Fruit fly (Drosophila melanogaster) whole organism, embryonic: ENCODE results near the gene CG10510.

Experiments
- CG13296 ChIP-seq: fragments of 200-800 bp; sonication (Bioruptor generic); optimal IDR thresholded peaks from 3 replicates; lab custom pipeline; 2018; ENCODE audit warnings: missing biosample characterization, mild to moderate bottlenecking, missing genetic modification characterization
- CG13624 ChIP-seq: fragments of 200-800 bp; sonication (Bioruptor generic); optimal IDR thresholded peaks from 2 replicates; lab custom pipeline; 2016; ENCODE audit warnings: missing biosample characterization, missing genetic modification characterization
- CG14710 ChIP-seq: fragments of 200-800 bp; sonication (Bioruptor generic); optimal IDR thresholded peaks from 3 replicates; lab custom pipeline; 2019; ENCODE audit warnings: missing biosample characterization, mild to moderate bottlenecking, missing genetic modification characterization, moderate library complexity
- CG18011 ChIP-seq: fragments of 200-800 bp; sonication (Bioruptor generic); optimal IDR thresholded peaks from 2 replicates; lab custom pipeline; 2017; ENCODE audit warnings: missing biosample characterization, missing genetic modification characterization, mild to moderate bottlenecking, moderate library complexity, missing genotype
- CG32532 ChIP-seq: fragments of 200-800 bp; sonication (Bioruptor generic); IDR thresholded peaks from 2 replicates; pipeline ENCODE4 v1.3.6; 2022; ENCODE audit warnings: missing biosample characterization, missing genetic modification characterization
- CG34224 ChIP-seq: fragments of 200-800 bp; sonication (Bioruptor generic); IDR thresholded peaks from 3 replicates; pipeline ENCODE4 v1.3.6; 2022; ENCODE audit warnings: missing biosample characterization, missing genetic modification characterization; ENCODE audit not compliant: partially characterized antibody
- CG4328 ChIP-seq: fragments of 200-800 bp; sonication (Bioruptor generic); optimal IDR thresholded peaks from 3 replicates; lab custom pipeline; 2017; ENCODE audit warnings: missing biosample characterization, missing genetic modification reagents, missing genetic modification characterization
- CG4424 ChIP-seq: fragments of 200-800 bp; sonication (Bioruptor generic); optimal IDR thresholded peaks from 3 replicates; lab custom pipeline; 2016; ENCODE audit warnings: missing biosample characterization, missing genetic modification characterization
- CG6175 ChIP-seq: fragments of 200-800 bp; sonication (Bioruptor generic); IDR thresholded peaks from 3 replicates; pipeline ENCODE4 v1.3.6; 2022; ENCODE audit warnings: missing biosample characterization, missing genetic modification characterization
- CG6654 ChIP-seq: fragments of 200-800 bp; sonication (Bioruptor generic); optimal IDR thresholded peaks from 2 replicates; lab custom pipeline; 2017; ENCODE audit warnings: missing biosample characterization, mild to moderate bottlenecking, missing genetic modification characterization
- CG6791 ChIP-seq: fragments of 200-800 bp; sonication (Bioruptor generic); IDR thresholded peaks from 3 replicates; pipeline ENCODE4 v1.3.6; 2022; ENCODE audit warnings: missing biosample characterization, missing genetic modification characterization; ENCODE audit not compliant: partially characterized antibody
- CG7963 ChIP-seq: fragments of 200-800 bp; sonication (Bioruptor generic); IDR thresholded peaks from 3 replicates; pipeline ENCODE4 v1.3.6; 2022; ENCODE audit warnings: missing biosample characterization, missing genetic modification characterization; ENCODE audit not compliant: partially characterized antibody
- CG8924 ChIP-seq: fragments of 200-800 bp; optimal IDR thresholded peaks from 3 replicates; lab custom pipeline; 2019; ENCODE audit warnings: missing biosample characterization, mild to moderate bottlenecking, missing genetic modification characterization, moderate library complexity
- CG9437 ChIP-seq: fragments of 200-800 bp; sonication (Bioruptor generic); optimal IDR thresholded peaks from 2 replicates; lab custom pipeline; 2018; ENCODE audit warnings: missing biosample characterization, mild to moderate bottlenecking, missing genetic modification characterization
- CG9727 ChIP-seq: fragments of 200-800 bp; sonication (Bioruptor generic); optimal IDR thresholded peaks from 3 replicates; lab custom pipeline; 2017; ENCODE audit warnings: missing biosample characterization, mild to moderate bottlenecking, missing genetic modification characterization
- Dfd ChIP-seq, 2 experiments: fragments of >200 bp; optimal IDR thresholded peaks; 2 replicates each; lab custom pipeline; 2017; ENCODE audit warnings: missing biosample characterization in 2 of 2, missing genetic modification characterization in 2 of 2
- Dip3 ChIP-seq: fragments of 200-800 bp; sonication (Bioruptor generic); optimal IDR thresholded peaks from 3 replicates; lab custom pipeline; 2016; ENCODE audit warnings: missing biosample characterization, missing genetic modification characterization
- Doc2 ChIP-seq: fragments of 200-800 bp; sonication (Bioruptor generic); IDR thresholded peaks from 2 replicates; pipeline ENCODE4 v1.3.6; 2022; ENCODE audit warnings: missing biosample characterization, missing genetic modification characterization
- Ets65A ChIP-seq: fragments of 200-800 bp; sonication (Bioruptor generic); peaks from one replicate; lab custom pipeline; 2016; ENCODE audit warnings: missing biosample characterization, missing genetic modification characterization
- HLH4C ChIP-seq: fragments of 200-800 bp; sonication (Bioruptor generic); IDR thresholded peaks from 3 replicates; pipeline ENCODE4 v1.3.6; 2022; ENCODE audit warnings: missing biosample characterization, missing genetic modification characterization; ENCODE audit not compliant: partially characterized antibody
- HLHmδ ChIP-seq: fragments of 200-800 bp; sonication (Bioruptor generic); optimal IDR thresholded peaks from 2 replicates; lab custom pipeline; 2018; ENCODE audit warnings: missing biosample characterization, mild to moderate bottlenecking, missing genetic modification characterization, moderate library complexity
- MESR4 ChIP-seq: fragments of 200-800 bp; sonication (Bioruptor generic); optimal IDR thresholded peaks from 2 replicates; lab custom pipeline; 2018; ENCODE audit warnings: missing biosample characterization, mild to moderate bottlenecking, missing genetic modification characterization, moderate library complexity
- Mes4 ChIP-seq: fragments of 200-800 bp; sonication (Bioruptor generic); optimal IDR thresholded peaks from 2 replicates; lab custom pipeline; 2016; ENCODE audit warnings: missing biosample characterization, missing genetic modification characterization
- Nf-YC ChIP-seq: fragments of 200-800 bp; optimal IDR thresholded peaks from 3 replicates; lab custom pipeline; 2019; ENCODE audit warnings: missing biosample characterization, mild to moderate bottlenecking, missing genetic modification characterization, moderate library complexity
- Rfx ChIP-seq: fragments of 200-800 bp; sonication (Bioruptor generic); IDR thresholded peaks from 2 replicates; pipeline ENCODE4 v1.3.6; 2022; ENCODE audit warnings: missing biosample characterization, missing genetic modification characterization
- bab2 ChIP-seq: fragments of 200-800 bp; sonication (Bioruptor generic); optimal IDR thresholded peaks from 2 replicates; lab custom pipeline; 2016; ENCODE audit warnings: missing biosample characterization, missing genetic modification characterization
- cad ChIP-seq: fragments of >200 bp; optimal IDR thresholded peaks from 2 replicates; lab custom pipeline; 2017; ENCODE audit warnings: missing biosample characterization, missing genetic modification characterization
- cas ChIP-seq: fragments of 200-800 bp; sonication (Bioruptor generic); IDR thresholded peaks from 2 replicates; pipeline ENCODE4 v1.3.6; 2022; ENCODE audit warnings: missing biosample characterization, missing genetic modification characterization
- caup ChIP-seq: fragments of 200-800 bp; sonication (Bioruptor generic); optimal IDR thresholded peaks from 3 replicates; lab custom pipeline; 2017; ENCODE audit warnings: missing biosample characterization, mild to moderate bottlenecking, missing genetic modification characterization, moderate library complexity; ENCODE audit not compliant: severe bottlenecking
- disco-r ChIP-seq: fragments of 200-800 bp; sonication (Bioruptor generic); optimal IDR thresholded peaks from 2 replicates; lab custom pipeline; 2016; ENCODE audit warnings: missing biosample characterization, missing genetic modification characterization
- dpn ChIP-seq, 2 experiments: fragments of 200-800 bp; sonication (Bioruptor generic); optimal IDR thresholded peaks; 3 replicates each; lab custom pipeline; 2016; ENCODE audit warnings: missing biosample characterization in 2 of 2, missing genetic modification characterization in 2 of 2
- eve ChIP-seq, 2 experiments: fragments of >200 bp; optimal IDR thresholded peaks; 2 replicates each; lab custom pipeline; 2017; ENCODE audit warnings: missing biosample characterization in 2 of 2, missing genetic modification characterization in 2 of 2
- ewg ChIP-seq: fragments of 200-800 bp; sonication (Bioruptor generic); optimal IDR thresholded peaks from 3 replicates; lab custom pipeline; 2017; ENCODE audit warnings: mild to moderate bottlenecking, missing biosample characterization, missing genetic modification reagents, missing genetic modification characterization
- fd64A ChIP-seq: fragments of 200-800 bp; sonication (Bioruptor generic); optimal IDR thresholded peaks from 3 replicates; lab custom pipeline; 2018; ENCODE audit warnings: missing biosample characterization, mild to moderate bottlenecking, missing genetic modification characterization
- gsb ChIP-seq: fragments of 200-800 bp; sonication (Bioruptor generic); IDR thresholded peaks from 2 replicates; pipeline ENCODE4 v1.3.6; 2022; ENCODE audit warnings: missing biosample characterization, missing genetic modification characterization
- ken ChIP-seq: fragments of 200-800 bp; sonication (Bioruptor generic); IDR thresholded peaks from 3 replicates; pipeline ENCODE4 v1.3.6; 2022; ENCODE audit warnings: missing biosample characterization, missing genetic modification characterization
- kni ChIP-seq: fragments of 200-800 bp; sonication (Bioruptor generic); optimal IDR thresholded peaks from 3 replicates; lab custom pipeline; 2017; ENCODE audit warnings: mild to moderate bottlenecking, missing biosample characterization, missing genetic modification reagents, missing genetic modification characterization
- nau ChIP-seq: fragments of 200-800 bp; sonication (Bioruptor generic); optimal IDR thresholded peaks from 3 replicates; lab custom pipeline; 2017; ENCODE audit warnings: missing biosample characterization, mild to moderate bottlenecking, missing genetic modification characterization, missing genetic modification reagents
- odd ChIP-seq: fragments of 200-800 bp; sonication (Bioruptor generic); optimal IDR thresholded peaks from 2 replicates; lab custom pipeline; 2017; ENCODE audit warnings: missing biosample characterization, mild to moderate bottlenecking, missing genetic modification characterization
- org-1 ChIP-seq: fragments of 200-800 bp; sonication (Bioruptor generic); optimal IDR thresholded peaks from 2 replicates; lab custom pipeline; 2017; ENCODE audit warnings: missing biosample characterization, missing genetic modification characterization
- peb ChIP-seq: fragments of 200-800 bp; sonication (Bioruptor generic); IDR thresholded peaks from 2 replicates; pipeline ENCODE4 v1.3.6; 2022; ENCODE audit warnings: missing biosample characterization, missing genetic modification characterization
- pnt ChIP-seq: fragments of 200-800 bp; sonication (Bioruptor generic); optimal IDR thresholded peaks from 3 replicates; lab custom pipeline; 2016; ENCODE audit warnings: missing biosample characterization, missing genetic modification characterization
- sc ChIP-seq, 3 experiments: fragments of >200 bp in 2 of 3; fragments of 200-800 bp in 1 of 3; sonication (Bioruptor generic) in 1 of 3; optimal IDR thresholded peaks; 2 replicates in 2 of 3; 3 replicates in 1 of 3; lab custom pipeline; 2017; ENCODE audit warnings: mild to moderate bottlenecking in 1 of 3, missing biosample characterization in 1 of 3, missing genetic modification characterization in 1 of 3, missing genetic modification reagents in 1 of 3
- scrt ChIP-seq: fragments of 200-800 bp; sonication (Bioruptor generic); optimal IDR thresholded peaks from 2 replicates; lab custom pipeline; 2018; ENCODE audit warnings: missing biosample characterization, mild to moderate bottlenecking, missing genetic modification characterization, moderate library complexity
- sd ChIP-seq: fragments of 200-800 bp; sonication (Bioruptor generic); optimal IDR thresholded peaks from 3 replicates; lab custom pipeline; 2018; ENCODE audit warnings: missing biosample characterization, mild to moderate bottlenecking, missing genetic modification characterization, moderate library complexity
- ssp ChIP-seq: fragments of 200-800 bp; sonication (Bioruptor generic); IDR thresholded peaks from 2 replicates; pipeline ENCODE4 v1.3.6; 2022; ENCODE audit warnings: missing biosample characterization, missing genetic modification characterization
- stwl ChIP-seq: fragments of 200-800 bp; sonication (Bioruptor generic); optimal IDR thresholded peaks from 3 replicates; lab custom pipeline; 2018; ENCODE audit warnings: missing biosample characterization, mild to moderate bottlenecking, missing genetic modification characterization, moderate library complexity
- tio ChIP-seq: fragments of 200-800 bp; sonication (Bioruptor generic); optimal IDR thresholded peaks from 2 replicates; lab custom pipeline; 2017; ENCODE audit warnings: missing biosample characterization, missing genetic modification characterization, inconsistent platforms
- vfl ChIP-seq: fragments of 200-800 bp; sonication (Bioruptor generic); optimal IDR thresholded peaks from 2 replicates; lab custom pipeline; 2016; ENCODE audit warnings: missing biosample characterization, missing genetic modification characterization
- yki ChIP-seq: fragments of >200 bp; optimal IDR thresholded peaks from 3 replicates; lab custom pipeline; 2018

The CG10510 gene

DNA sequence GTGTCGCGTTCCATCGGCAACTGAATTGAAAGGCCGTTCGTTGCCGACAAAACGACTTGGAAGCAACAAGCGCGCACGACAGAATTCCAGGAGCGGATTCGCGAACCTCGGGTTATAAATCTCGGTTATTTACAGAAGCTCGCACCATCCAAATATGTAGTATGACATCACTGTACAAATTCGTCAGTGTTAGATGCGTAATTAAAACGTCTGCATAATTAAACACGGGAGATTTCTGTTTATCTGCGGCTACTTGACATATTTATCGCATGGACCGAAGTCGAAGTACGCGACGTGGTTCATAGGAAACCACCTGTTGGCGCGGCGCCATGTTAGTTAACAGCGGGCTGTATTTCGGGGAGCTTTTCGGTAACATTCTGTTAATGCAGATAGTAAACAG lies 38.0 kb downstream of the CG10510 start, which contains the start of gene Ac78C (continued):
- TF ChIP-seq tio (GFP tag; lab: Kevin White, UChicago) (peak; percentile 24), dpn (GFP tag; optimal IDR thresholded peaks at IDR 0.05; lab: Kevin White, UChicago) (peak; percentile 88 to 92), odd (peak; percentile 73), CG4424 (GFP tag; lab: Kevin White, UChicago) (peak; percentile 66), MESR4 (peak; percentile 14), sc (optimal IDR thresholded peaks at IDR 0.05; lab: Kevin White, UChicago) (no peak), sc (GFP tag; optimal IDR thresholded peaks at IDR 0.05; lab: Kevin White, UChicago) (no peak), gsb (GFP tag; lab: Robert Waterston, UW) (peak; percentile 87), CG6175 (GFP tag; lab: Robert Waterston, UW) (peak; percentile 82; the same call in 2 of the 3 replicates), kni (no peak), Rfx (peak; percentile 95), stwl (tag; lab: Kevin White, UChicago) (no peak), scrt (GFP tag; lab: Kevin White, UChicago) (peak; percentile 100), ssp (GFP tag; lab: Robert Waterston, UW) (peak; percentile 63), sd (peak; percentile 80), CG18011 (peak; percentile 76), bab2 (GFP tag; lab: Kevin White, UChicago) (peak; percentile 90), ken (peak; percentile 83), Ets65A (peak; percentile 99), cas (GFP tag; lab: Robert Waterston, UW) (peak; percentile 70), ewg (GFP tag; lab: Kevin White, UChicago) (peak; percentile 58), cad (no peak), Mes4 (GFP tag; lab: Kevin White, UChicago) (peak; percentile 53), CG34224 (GFP tag; lab: Robert Waterston, UW) (peak; percentile 24; the same call in 1 of the 3 replicates), CG7963 (GFP tag; lab: Robert Waterston, UW) (no peak), HLHmδ (GFP tag; lab: Kevin White, UChicago) (no peak), vfl (GFP tag; lab: Kevin White, UChicago) (peak; percentile 91), disco-r (GFP tag; lab: Kevin White, UChicago) (peak; percentile 79), Dfd (GFP tag; optimal IDR thresholded peaks at IDR 0.05; lab: Kevin White, UChicago) (no peak), Dip3 (GFP tag; lab: Kevin White, UChicago) (peak; percentile 90), CG6654 (peak; percentile 61), Nf-YC (tag; lab: Kevin White, UChicago) (peak; percentile 77), CG32532 (peak; percentile 91), yki (no peak), peb (peak; percentile 54), CG8924 (tag; lab: Kevin White, UChicago) (no peak), org-1 (GFP tag; lab: Kevin White, UChicago) (peak; percentile 80), nau (peak; percentile 82), caup (GFP tag; lab: Kevin White, UChicago) (peak; percentile 94), HLH4C (GFP tag; lab: Robert Waterston, UW) (peak; percentile 57; the same call in 2 of the 3 replicates), CG9727 (GFP tag; lab: Kevin White, UChicago) (peak; percentile 14), CG4328 (GFP tag; lab: Kevin White, UChicago) (peak; percentile 90), CG14710 (tag; lab: Kevin White, UChicago) (no peak), CG9437 (no peak), CG13624 (peak; percentile 96), CG6791 (GFP tag; lab: Robert Waterston, UW) (no peak; the same call in 2 of the 3 replicates), CG13296 (GFP tag; lab: Kevin White, UChicago) (peak; percentile 96), eve (GFP tag; optimal IDR thresholded peaks at IDR 0.05; lab: Kevin White, UChicago) (no peak), fd64A (GFP tag; lab: Kevin White, UChicago) (peak; percentile 74), pnt (GFP tag; lab: Kevin White, UChicago) (peak; percentile 86), Doc2 (GFP tag; lab: Robert Waterston, UW) (peak; percentile 51; the same call in 1 of the 2 replicates)
